Worm (Caenorhabditis elegans) whole organism, young adult: Measurements from ENCODE around the gene W01C8.1.

Experiments
- B0261.1 ChIP-seq: sonication (generic microtip); optimal IDR thresholded peaks from 2 replicates; lab custom pipeline; 2016; ENCODE audit warnings: mild to moderate bottlenecking, missing genetic modification characterization, moderate library complexity, missing compliant biosample characterization
- D2030.7 ChIP-seq: fragments of 200-800 bp; sonication (Bioruptor generic); IDR thresholded peaks from 2 replicates; pipeline ENCODE4 v1.3.6; 2022; ENCODE audit warnings: missing genetic modification reagents, missing genetic modification characterization, missing compliant biosample characterization
- F23B12.7 ChIP-seq: sonication (generic microtip); optimal IDR thresholded peaks from 2 replicates; lab custom pipeline; 2017; ENCODE audit warnings: missing genetic modification characterization, mild to moderate bottlenecking, missing compliant biosample characterization, antibody characterized with exemption, moderate library complexity; ENCODE audit not compliant: insufficient read depth
- F39B2.1 ChIP-seq: fragments of 200-800 bp; sonication (Bioruptor generic); IDR thresholded peaks from 2 replicates; pipeline ENCODE4 v1.3.6; 2022; ENCODE audit warnings: missing genetic modification reagents, missing genetic modification characterization, missing compliant biosample characterization
- F49E8.2 ChIP-seq: sonication (generic microtip); optimal IDR thresholded peaks from 3 replicates; lab custom pipeline; 2017; ENCODE audit warnings: missing genetic modification characterization, mild to moderate bottlenecking, missing compliant biosample characterization, antibody characterized with exemption, moderate library complexity; ENCODE audit not compliant: insufficient read depth
- F55B11.4 ChIP-seq: sonication (generic microtip); optimal IDR thresholded peaks from 2 replicates; lab custom pipeline; 2016; ENCODE audit warnings: missing compliant biosample characterization, missing genetic modification characterization, borderline replicate concordance; ENCODE audit not compliant: insufficient read depth
- F57C9.4 ChIP-seq: sonication (generic microtip); optimal IDR thresholded peaks from 2 replicates; lab custom pipeline; 2017; ENCODE audit warnings: mild to moderate bottlenecking, missing genetic modification characterization, missing compliant biosample characterization
- T07F8.4 ChIP-seq: sonication (generic microtip); optimal IDR thresholded peaks from 2 replicates; lab custom pipeline; 2016; ENCODE audit warnings: mild to moderate bottlenecking, missing genetic modification characterization, moderate library complexity, missing compliant biosample characterization
- Y53F4B.3 ChIP-seq: fragments of 200-800 bp; sonication (Bioruptor generic); IDR thresholded peaks from 2 replicates; pipeline ENCODE4 v1.3.6; 2022; ENCODE audit warnings: missing genetic modification reagents, missing genetic modification characterization, missing compliant biosample characterization
- Y67H2A.10 ChIP-seq: fragments of 200-800 bp; sonication (Bioruptor generic); conservative IDR thresholded peaks from 2 replicates; pipeline ENCODE4 v1.3.6; 2022; ENCODE audit warnings: missing genetic modification reagents, missing genetic modification characterization, missing compliant biosample characterization
- ZK185.1 ChIP-seq: sonication (generic microtip); optimal IDR thresholded peaks from 2 replicates; lab custom pipeline; 2016; ENCODE audit warnings: mild to moderate bottlenecking, missing genetic modification characterization, missing compliant biosample characterization; ENCODE audit not compliant: poor library complexity, severe bottlenecking
- ama-1 ChIP-seq, 3 experiments: fragments of 150-350 bp in 1 of 3; sonication (generic microtip) in 2 of 3; optimal IDR thresholded peaks; 2 replicates each; lab custom pipeline; 2014 to 2018; ENCODE audit warnings: missing biosample characterization in 2 of 3, missing genetic modification characterization in 2 of 3, missing genetic modification reagents in 2 of 3
- attf-3 ChIP-seq: fragments of 200-800 bp; sonication (Bioruptor generic); conservative IDR thresholded peaks from 2 replicates; pipeline ENCODE4 v1.3.6; 2022; ENCODE audit warnings: missing genetic modification reagents, missing genetic modification characterization, missing compliant biosample characterization
- ccch-3 ChIP-seq: fragments of 200-800 bp; sonication (Bioruptor generic); optimal IDR thresholded peaks from 2 replicates; lab custom pipeline; 2018; ENCODE audit warnings: mild to moderate bottlenecking, missing genetic modification characterization, missing compliant biosample characterization
- ceh-58 ChIP-seq: fragments of 200-800 bp; sonication (Bioruptor generic); IDR thresholded peaks from 2 replicates; pipeline ENCODE4 v1.3.6; 2022; ENCODE audit warnings: missing genetic modification characterization, missing compliant biosample characterization
- ceh-91 ChIP-seq: fragments of 200-800 bp; sonication (Bioruptor generic); IDR thresholded peaks from 2 replicates; pipeline ENCODE4 v1.3.6; 2022; ENCODE audit warnings: missing genetic modification reagents, missing genetic modification characterization, missing compliant biosample characterization
- die-1 ChIP-seq: sonication (generic microtip); optimal IDR thresholded peaks from 2 replicates; lab custom pipeline; 2016; ENCODE audit warnings: missing genotype, mild to moderate bottlenecking, missing genetic modification characterization, missing compliant biosample characterization
- dox-1 ChIP-seq: fragments of 200-800 bp; sonication (Bioruptor generic); IDR thresholded peaks from 2 replicates; pipeline ENCODE4 v1.3.6; 2022; ENCODE audit warnings: missing genetic modification reagents, missing genetic modification characterization, missing compliant biosample characterization
- efl-1 ChIP-seq: fragments of 150-350 bp; optimal IDR thresholded peaks from 2 replicates; lab custom pipeline; 2014; ENCODE audit warnings: missing biosample characterization, missing genetic modification reagents, missing genetic modification characterization
- egrh-3 ChIP-seq: fragments of 200-800 bp; sonication (Bioruptor generic); IDR thresholded peaks from 2 replicates; pipeline ENCODE4 v1.3.6; 2022; ENCODE audit warnings: missing genetic modification reagents, missing genetic modification characterization, missing compliant biosample characterization
- ekl-4 ChIP-seq: fragments of 200-800 bp; sonication (Bioruptor generic); IDR thresholded peaks from 2 replicates; pipeline ENCODE4 v1.3.6; 2022; ENCODE audit warnings: missing genetic modification reagents, missing genetic modification characterization, missing compliant biosample characterization
- gei-17 ChIP-seq: fragments of 200-800 bp; sonication (Bioruptor generic); optimal IDR thresholded peaks from 2 replicates; lab custom pipeline; 2018; ENCODE audit warnings: mild to moderate bottlenecking, missing genetic modification characterization, missing compliant biosample characterization
- hmg-20 ChIP-seq: fragments of 200-800 bp; sonication (Bioruptor generic); IDR thresholded peaks from 2 replicates; pipeline ENCODE4 v1.3.6; 2022; ENCODE audit warnings: missing genetic modification reagents, missing genetic modification characterization, missing compliant biosample characterization
- lin-26 ChIP-seq: fragments of 200-800 bp; sonication (Bioruptor generic); IDR thresholded peaks from 2 replicates; pipeline ENCODE4 v1.3.6; 2022; ENCODE audit warnings: missing genetic modification reagents, missing genetic modification characterization, missing compliant biosample characterization
- madf-10 ChIP-seq: sonication (generic microtip); optimal IDR thresholded peaks from 2 replicates; lab custom pipeline; 2016; ENCODE audit warnings: mild to moderate bottlenecking, missing genetic modification characterization, missing compliant biosample characterization
- madf-6 ChIP-seq: fragments of 200-800 bp; sonication (Bioruptor generic); IDR thresholded peaks from 2 replicates; pipeline ENCODE4 v1.3.6; 2022; ENCODE audit warnings: missing genetic modification reagents, missing genetic modification characterization, missing compliant biosample characterization
- mes-4 ChIP-seq: sonication (generic microtip); optimal IDR thresholded peaks from 2 replicates; lab custom pipeline; 2016; ENCODE audit warnings: missing genotype, missing genetic modification characterization, missing compliant biosample characterization
- mxl-1 ChIP-seq: sonication (generic microtip); optimal IDR thresholded peaks from 2 replicates; lab custom pipeline; 2016; ENCODE audit warnings: missing genetic modification characterization, missing compliant biosample characterization
- nhr-179 ChIP-seq: sonication (generic microtip); optimal IDR thresholded peaks from 2 replicates; lab custom pipeline; 2016; ENCODE audit warnings: mild to moderate bottlenecking, missing genetic modification characterization, missing compliant biosample characterization
- nhr-27 ChIP-seq: fragments of 200-800 bp; sonication (Bioruptor generic); optimal IDR thresholded peaks from 2 replicates; lab custom pipeline; 2018; ENCODE audit warnings: mild to moderate bottlenecking, missing genetic modification characterization, moderate library complexity, missing compliant biosample characterization
- nhr-80 ChIP-seq: sonication (generic microtip); optimal IDR thresholded peaks from 2 replicates; lab custom pipeline; 2016; ENCODE audit warnings: missing genetic modification characterization, missing compliant biosample characterization
- pbrm-1 ChIP-seq: fragments of 200-800 bp; sonication (Bioruptor generic); IDR thresholded peaks from 2 replicates; pipeline ENCODE4 v1.3.6; 2022; ENCODE audit warnings: missing genetic modification reagents, missing genetic modification characterization, missing compliant biosample characterization
- repo-1 ChIP-seq: sonication (generic microtip); optimal IDR thresholded peaks from 2 replicates; lab custom pipeline; 2017; ENCODE audit warnings: mild to moderate bottlenecking, missing genetic modification characterization, missing compliant biosample characterization
- rpc-1 ChIP-seq, 2 experiments: fragments of 150-350 bp in 1 of 2; sonication (generic microtip) in 1 of 2; optimal IDR thresholded peaks; 2 replicates each; lab custom pipeline; 2014 to 2018; ENCODE audit warnings: missing biosample characterization in 1 of 2, missing genetic modification characterization in 1 of 2, missing genetic modification reagents in 1 of 2, missing genotype in 1 of 2
- sea-2 ChIP-seq: fragments of 200-800 bp; sonication (Bioruptor generic); IDR thresholded peaks from 2 replicates; pipeline ENCODE4 v1.3.6; 2022; ENCODE audit warnings: missing genetic modification characterization, missing compliant biosample characterization
- snpc-1.3 ChIP-seq: sonication (generic microtip); optimal IDR thresholded peaks from 2 replicates; lab custom pipeline; 2017; ENCODE audit warnings: missing genetic modification characterization, mild to moderate bottlenecking, missing compliant biosample characterization, antibody characterized with exemption, moderate library complexity, missing genotype, missing genetic modification reagents; ENCODE audit not compliant: insufficient read depth
- snpc-3.4 ChIP-seq: sonication (generic microtip); optimal IDR thresholded peaks from 2 replicates; lab custom pipeline; 2017; ENCODE audit warnings: missing genetic modification characterization, mild to moderate bottlenecking, missing compliant biosample characterization, antibody characterized with exemption, moderate library complexity, missing genotype, missing genetic modification reagents
- tbp1 ChIP-seq: fragments of 200-800 bp; sonication (Bioruptor generic); optimal IDR thresholded peaks from 2 replicates; lab custom pipeline; 2018; ENCODE audit warnings: mild to moderate bottlenecking, missing genetic modification characterization, missing compliant biosample characterization
- tbx-9 ChIP-seq: sonication (generic microtip); optimal IDR thresholded peaks from 2 replicates; lab custom pipeline; 2016; ENCODE audit warnings: borderline replicate concordance, missing genetic modification characterization, inconsistent platforms, missing compliant biosample characterization
- tlf-1 ChIP-seq: fragments of 200-800 bp; sonication (Bioruptor generic); optimal IDR thresholded peaks from 2 replicates; lab custom pipeline; 2018; ENCODE audit warnings: mild to moderate bottlenecking, missing genetic modification characterization, missing compliant biosample characterization
- unc-130 ChIP-seq: sonication (generic microtip); optimal IDR thresholded peaks from 2 replicates; lab custom pipeline; 2016; ENCODE audit warnings: missing genetic modification reagents, missing genetic modification characterization, missing compliant biosample characterization
- unc-62 ChIP-seq: fragments of 150-350 bp; optimal IDR thresholded peaks from 2 replicates; lab custom pipeline; 2014; ENCODE audit warnings: missing biosample characterization, missing genetic modification reagents, missing genetic modification characterization
- zfh-2 ChIP-seq: fragments of 200-800 bp; sonication (Bioruptor generic); conservative IDR thresholded peaks from 2 replicates; pipeline ENCODE4 v1.3.6; 2022; ENCODE audit warnings: missing genetic modification reagents, missing genetic modification characterization, missing compliant biosample characterization
- ztf-18 ChIP-seq: sonication (generic microtip); optimal IDR thresholded peaks from 2 replicates; lab custom pipeline; 2016; ENCODE audit warnings: missing genotype, mild to moderate bottlenecking, missing genetic modification characterization, missing compliant biosample characterization
- ztf-22 ChIP-seq: fragments of 200-800 bp; sonication (Bioruptor generic); optimal IDR thresholded peaks from 2 replicates; lab custom pipeline; 2018; ENCODE audit warnings: mild to moderate bottlenecking, missing genetic modification characterization, moderate library complexity, missing compliant biosample characterization
- ztf-3 ChIP-seq: fragments of 200-800 bp; sonication (Bioruptor generic); optimal IDR thresholded peaks from 2 replicates; lab custom pipeline; 2018; ENCODE audit warnings: mild to moderate bottlenecking, missing genetic modification characterization, missing compliant biosample characterization

Gene W01C8.1

ce11 chrX:5709205-5709604 lies 17.0 kb downstream of the W01C8.1 start (continued):
- TF ChIP-seq F57C9.4 (tag; lab: Kevin White, UChicago) (no peak), snpc-3.4 (no peak), ekl-4 (no peak), F39B2.1 (GFP tag; lab: Robert Waterston, UW) (no peak), Y53F4B.3 (GFP tag; lab: Robert Waterston, UW) (no peak), gei-17 (GFP tag; lab: Kevin White, UChicago) (no peak), unc-130 (no peak), T07F8.4 (tag; lab: Kevin White, UChicago) (no peak), repo-1 (no peak), mes-4 (tag; lab: Kevin White, UChicago) (peak; percentile 22), ceh-58 (GFP tag; lab: Robert Waterston, UW) (no peak), F55B11.4 (tag; lab: Kevin White, UChicago) (no peak), attf-3 (no peak), ZK185.1 (tag; lab: Kevin White, UChicago) (peak; percentile 4), pbrm-1 (peak; percentile 61; the same call in 1 of the 2 replicates), F23B12.7 (tag; lab: Kevin White, UChicago) (no peak), madf-10 (tag; lab: Kevin White, UChicago) (no peak), dox-1 (no peak), ama-1 (optimal IDR thresholded peaks at IDR 0.05; lab: Kevin White, UChicago) (no peak), ama-1 (GFP tag; optimal IDR thresholded peaks at IDR 0.05; lab: Kevin White, UChicago) (peak in 1 of 2 experiments; percentile 32), D2030.7 (GFP tag; lab: Robert Waterston, UW) (peak; percentile 82), rpc-1 (optimal IDR thresholded peaks at IDR 0.05; lab: Kevin White, UChicago) (peak; percentile 71), rpc-1 (tag; optimal IDR thresholded peaks at IDR 0.05; lab: Kevin White, UChicago) (peak; percentile 94), nhr-80 (no peak), egrh-3 (GFP tag; lab: Robert Waterston, UW) (no peak), snpc-1.3 (tag; lab: Kevin White, UChicago) (peak; percentile 45), efl-1 (GFP tag; lab: Kevin White, UChicago) (no peak), ztf-22 (GFP tag; lab: Kevin White, UChicago) (no peak), nhr-179 (no peak), tlf-1 (no peak), ztf-3 (GFP tag; lab: Kevin White, UChicago) (no peak), F49E8.2 (no peak), tbx-9 (no peak), madf-6 (GFP tag; lab: Robert Waterston, UW) (peak; percentile 47)

- no peak for TF ChIP-seq B0261.1 (tag; lab: Kevin White, UChicago)
- TF ChIP-seq tbp1 (GFP tag; lab: Kevin White, UChicago): no peak
- no peak for TF ChIP-seq hmg-20
- no peak for TF ChIP-seq sea-2 (GFP tag; lab: Robert Waterston, UW)
- no peak for TF ChIP-seq mes-4 (tag; lab: Kevin White, UChicago)
- TF ChIP-seq ccch-3 (GFP tag; lab: Kevin White, UChicago): no peak
- TF ChIP-seq unc-62 (GFP tag; lab: Kevin White, UChicago): no peak
- TF ChIP-seq lin-26 (GFP tag; lab: Robert Waterston, UW): no peak
- TF ChIP-seq Y67H2A.10 (GFP tag; lab: Robert Waterston, UW): no peak
- TF ChIP-seq tbx-9: no peak
- no peak for TF ChIP-seq die-1
- TF ChIP-seq zfh-2 (GFP tag; lab: Robert Waterston, UW): no peak
- no peak for TF ChIP-seq mxl-1 (tag; lab: Kevin White, UChicago)
- no peak for TF ChIP-seq nhr-27
- no peak for TF ChIP-seq F49E8.2
- TF ChIP-seq ceh-91 (GFP tag; lab: Robert Waterston, UW): no peak
- no peak for TF ChIP-seq snpc-3.4
- TF ChIP-seq ztf-18 (tag; lab: Kevin White, UChicago): no peak
Measured at ce11 chrX:5710637-5711036, 18.4 kb downstream of the W01C8.1 start, which contains the start of gene cat-1. Gene cat-1, minus strand, starts transcription at chrX:5710737.
